Fruit fly (Drosophila melanogaster) whole organism, prepupa: ENCODE measurements around the gene CG13639.

Experiments
- CG10631 ChIP-seq: fragments of 200-800 bp; sonication (Bioruptor generic); optimal IDR thresholded peaks from 2 replicates; lab custom pipeline; 2016; ENCODE audit warnings: missing biosample characterization, missing genetic modification characterization
- CG10669 ChIP-seq: fragments of 200-800 bp; sonication (Bioruptor generic); optimal IDR thresholded peaks from 3 replicates; lab custom pipeline; 2018; ENCODE audit warnings: missing biosample characterization, mild to moderate bottlenecking, missing genetic modification characterization, moderate library complexity
- CG1621 ChIP-seq: fragments of 200-800 bp; sonication (Bioruptor generic); optimal IDR thresholded peaks from 3 replicates; lab custom pipeline; 2018; ENCODE audit warnings: missing biosample characterization, mild to moderate bottlenecking, missing genetic modification characterization
- CG4318 ChIP-seq: fragments of 200-800 bp; sonication (Bioruptor generic); optimal IDR thresholded peaks from 3 replicates; lab custom pipeline; 2017; ENCODE audit warnings: missing biosample characterization, mild to moderate bottlenecking, missing genetic modification characterization
- CG6854 ChIP-seq: fragments of 200-800 bp; sonication (Bioruptor generic); optimal IDR thresholded peaks from 2 replicates; lab custom pipeline; 2017; ENCODE audit warnings: missing biosample characterization, mild to moderate bottlenecking, missing genetic modification characterization
- Eip93F ChIP-seq: fragments of 200-800 bp; sonication (Bioruptor generic); optimal IDR thresholded peaks from 2 replicates; lab custom pipeline; 2016; ENCODE audit warnings: missing biosample characterization, mild to moderate bottlenecking, missing genetic modification characterization
- OdsH ChIP-seq: fragments of 200-800 bp; sonication (Bioruptor generic); optimal IDR thresholded peaks from 3 replicates; lab custom pipeline; 2016; ENCODE audit warnings: missing biosample characterization, missing genetic modification characterization
- eg ChIP-seq: fragments of 200-800 bp; sonication (Bioruptor generic); IDR thresholded peaks from 3 replicates; pipeline ENCODE4 v1.3.6; 2022; ENCODE audit warnings: missing biosample characterization, missing genetic modification characterization
- fd85E ChIP-seq: fragments of 200-800 bp; sonication (Bioruptor generic); optimal IDR thresholded peaks from 3 replicates; lab custom pipeline; 2016; ENCODE audit warnings: missing biosample characterization, missing genetic modification characterization
- salr ChIP-seq, 2 experiments: fragments of 200-800 bp; sonication (Bioruptor generic); optimal IDR thresholded peaks; 3 replicates each; lab custom pipeline; 2016 to 2018; ENCODE audit warnings: missing biosample characterization in 2 of 2, missing genetic modification characterization in 2 of 2, mild to moderate bottlenecking in 1 of 2
- ss ChIP-seq, 2 experiments: fragments of 200-800 bp; sonication (Bioruptor generic); optimal IDR thresholded peaks; 2 replicates in 1 of 2; 3 replicates in 1 of 2; lab custom pipeline; 2017 to 2018; ENCODE audit warnings: mild to moderate bottlenecking in 2 of 2, missing biosample characterization in 2 of 2, missing genetic modification characterization in 2 of 2, moderate library complexity in 1 of 2
- vri ChIP-seq: fragments of 200-800 bp; sonication (Bioruptor generic); optimal IDR thresholded peaks from 3 replicates; lab custom pipeline; 2016; ENCODE audit warnings: missing biosample characterization, mild to moderate bottlenecking, missing genetic modification characterization

- TF ChIP-seq Eip93F (no peak), CG6854 (GFP tag; lab: Kevin White, UChicago) (no peak), vri (GFP tag; lab: Kevin White, UChicago) (no peak), CG10669 (GFP tag; lab: Kevin White, UChicago) (no peak), salr (GFP tag; optimal IDR thresholded peaks at IDR 0.05; lab: Kevin White, UChicago) (no peak), CG4318 (GFP tag; lab: Kevin White, UChicago) (no peak), CG1621 (tag; lab: Kevin White, UChicago) (no peak), OdsH (no peak), eg (no peak), ss (GFP tag; optimal IDR thresholded peaks at IDR 0.05; lab: Kevin White, UChicago) (no peak), fd85E (no peak), CG10631 (no peak)
Observed at dm6 chr3R:24859701-24860100, 465 bp downstream of the CG13639 start, which contains the start of gene ppk22.
